Fruit fly (Drosophila melanogaster): ENCODE measurements around the gene CG1265.

Gene CG1265

dm6 chr3L:4225647-4226470, 28.7 kb upstream of the CG1265 start:
- no peak for TF ChIP-seq CG8478 (optimal IDR thresholded peaks at IDR 0.05)
- no peak for TF ChIP-seq pan (optimal IDR thresholded peaks at IDR 0.05)
- no peak for TF ChIP-seq EcR (GFP tag; optimal IDR thresholded peaks at IDR 0.05)
- TF ChIP-seq Dll (optimal IDR thresholded peaks at IDR 0.05), result no peak
- TF ChIP-seq usp (GFP tag; optimal IDR thresholded peaks at IDR 0.05), result no peak
- TF ChIP-seq psq (optimal IDR thresholded peaks at IDR 0.05), result no peak

DNA sequence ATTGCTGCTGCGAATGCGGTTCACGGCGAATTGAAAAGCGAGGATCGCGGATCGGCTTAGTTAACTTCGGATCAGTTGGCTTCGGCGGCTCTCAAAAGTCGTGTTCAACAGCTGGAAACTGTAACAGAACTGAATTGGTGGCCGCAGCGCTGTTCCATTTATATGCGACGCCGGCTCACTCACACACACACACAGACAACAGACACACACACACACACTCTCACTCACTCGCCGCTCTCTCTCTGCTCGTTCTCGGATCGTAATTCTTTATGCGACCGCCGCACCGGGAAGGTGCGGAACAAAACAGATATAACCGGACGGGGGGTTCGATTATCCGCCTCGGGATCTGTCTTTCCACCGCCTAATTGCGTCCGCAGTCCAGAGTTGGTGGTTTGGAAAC, 27.4 kb upstream of the CG1265 start, which contains the start of gene CG46460:
Gene CG46460 (minus strand): TSS at position 139 of the 400 bp plus-strand sequence.
- TF ChIP-seq usp (GFP tag; optimal IDR thresholded peaks at IDR 0.05) (no peak), CG8478 (optimal IDR thresholded peaks at IDR 0.05) (peak; percentile 15), Dll (optimal IDR thresholded peaks at IDR 0.05) (peak; percentile 70), EcR (GFP tag; optimal IDR thresholded peaks at IDR 0.05) (no peak)

DNA sequence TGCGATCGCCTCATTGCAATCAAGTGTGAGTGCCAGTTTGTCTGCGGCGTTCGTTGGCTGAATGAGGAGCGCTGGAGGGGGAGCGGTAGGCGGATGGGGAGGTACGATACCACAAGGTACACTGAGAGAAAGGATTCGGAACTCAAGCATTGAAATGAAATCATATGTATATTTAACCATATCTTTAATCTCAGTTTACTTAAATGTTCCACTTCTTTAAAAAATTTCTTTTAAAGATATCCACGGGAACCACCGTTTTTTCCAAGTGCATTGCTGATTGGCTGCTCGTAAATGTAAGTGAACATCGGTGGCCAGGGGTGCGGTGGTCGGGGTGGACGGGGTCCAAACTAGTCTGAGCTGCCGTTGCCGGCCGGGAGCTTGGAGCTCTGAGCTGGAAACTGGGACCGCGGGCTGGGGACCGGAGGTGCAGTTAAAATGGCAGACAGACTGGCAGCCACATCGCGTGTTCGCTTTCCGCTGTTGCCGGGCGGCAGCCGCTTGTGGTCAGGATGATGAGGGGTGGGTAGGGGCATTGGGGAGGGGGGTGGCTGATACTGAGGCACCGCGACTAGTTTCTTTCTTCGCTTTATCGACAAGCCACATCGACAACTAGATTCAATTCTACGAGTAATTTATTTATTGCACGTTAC, 26.3 kb upstream of the CG1265 start:
- no peak for TF ChIP-seq pan (optimal IDR thresholded peaks at IDR 0.05)
- TF ChIP-seq Dll (optimal IDR thresholded peaks at IDR 0.05), result peak; percentile 5

dm6 chr3L:4229365-4229967, 25.1 kb upstream of the CG1265 start:
- TF ChIP-seq psq (optimal IDR thresholded peaks at IDR 0.05) (no peak), Dll (optimal IDR thresholded peaks at IDR 0.05) (no peak), usp (GFP tag; optimal IDR thresholded peaks at IDR 0.05) (no peak), pan (optimal IDR thresholded peaks at IDR 0.05) (no peak)

DNA sequence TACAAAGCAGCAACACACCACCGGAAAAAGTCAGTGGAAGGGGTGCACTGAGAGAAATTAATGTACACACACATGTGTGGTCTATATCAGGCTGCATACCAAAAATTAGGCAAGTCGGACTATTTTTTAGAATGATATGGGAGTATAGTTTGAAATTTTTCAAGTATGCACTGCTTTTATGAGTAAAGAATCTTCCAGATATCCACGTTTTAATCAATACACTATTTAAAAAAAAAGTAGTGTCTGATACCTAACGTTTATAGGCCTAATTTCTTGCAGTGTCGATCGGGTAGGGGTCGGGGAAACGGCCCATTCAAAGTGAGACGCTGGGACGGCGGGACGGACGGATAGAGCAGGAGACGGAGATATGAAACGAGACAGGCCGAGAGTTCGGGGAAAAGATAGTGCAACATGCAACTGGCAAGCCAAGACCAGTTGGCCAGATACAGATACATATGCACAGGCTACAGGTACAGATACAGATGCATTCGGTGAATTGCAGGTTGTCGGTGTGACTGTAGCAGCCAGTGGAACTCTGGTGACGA, 24.1 kb upstream of the CG1265 start:
- TF ChIP-seq pan (optimal IDR thresholded peaks at IDR 0.05) (no peak), Dll (optimal IDR thresholded peaks at IDR 0.05) (no peak), EcR (GFP tag; optimal IDR thresholded peaks at IDR 0.05) (no peak), psq (optimal IDR thresholded peaks at IDR 0.05) (no peak), usp (GFP tag; optimal IDR thresholded peaks at IDR 0.05) (no peak), CG8478 (optimal IDR thresholded peaks at IDR 0.05) (no peak)

DNA sequence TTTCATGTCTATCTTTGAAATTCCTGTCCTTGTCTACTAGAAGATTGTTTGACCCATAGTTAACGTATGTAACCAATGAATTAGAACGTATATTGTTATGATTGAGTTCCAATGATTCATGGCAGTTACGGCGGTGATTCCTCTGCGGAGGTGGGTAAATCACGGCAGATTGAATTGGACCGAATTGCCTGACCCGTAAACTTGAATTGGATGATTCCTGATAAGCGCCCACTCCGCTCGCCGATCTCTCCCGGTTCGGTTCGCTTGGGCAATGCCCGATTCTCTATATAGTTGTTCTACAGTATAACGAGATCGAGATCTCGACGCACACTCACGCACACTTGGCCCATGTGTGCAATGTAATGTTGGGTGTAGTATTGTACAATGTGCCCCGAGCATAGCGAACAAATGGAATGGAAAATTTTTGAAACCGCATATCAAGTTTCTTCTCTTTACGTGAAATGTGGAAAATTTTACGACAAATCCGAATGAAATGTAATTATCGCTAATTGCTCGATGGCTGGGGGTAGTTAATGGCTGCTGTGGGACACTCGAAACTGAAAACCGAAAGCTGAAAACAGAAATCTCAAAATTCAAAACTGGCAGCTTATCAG, 23.1 kb upstream of the CG1265 start:
- no peak for TF ChIP-seq usp (GFP tag; optimal IDR thresholded peaks at IDR 0.05)
- TF ChIP-seq Dll (optimal IDR thresholded peaks at IDR 0.05), result no peak
- TF ChIP-seq pan (optimal IDR thresholded peaks at IDR 0.05), result no peak
- TF ChIP-seq CG8478 (optimal IDR thresholded peaks at IDR 0.05), result no peak
- TF ChIP-seq EcR (GFP tag; optimal IDR thresholded peaks at IDR 0.05), result no peak
- no peak for TF ChIP-seq psq (optimal IDR thresholded peaks at IDR 0.05)

- TF ChIP-seq CG8478 (optimal IDR thresholded peaks at IDR 0.05), result no peak
- TF ChIP-seq usp (GFP tag; optimal IDR thresholded peaks at IDR 0.05), result no peak
- TF ChIP-seq pan (optimal IDR thresholded peaks at IDR 0.05), result no peak
- TF ChIP-seq EcR (GFP tag; optimal IDR thresholded peaks at IDR 0.05), result no peak
- TF ChIP-seq psq (optimal IDR thresholded peaks at IDR 0.05), result no peak
- no peak for TF ChIP-seq Dll (optimal IDR thresholded peaks at IDR 0.05)
These were observed 22.3 kb upstream of the CG1265 start for dm6 chr3L:4232227-4232626.

- TF ChIP-seq CG8478 (optimal IDR thresholded peaks at IDR 0.05) (no peak), EcR (GFP tag; optimal IDR thresholded peaks at IDR 0.05) (no peak), usp (GFP tag; optimal IDR thresholded peaks at IDR 0.05) (no peak), Dll (optimal IDR thresholded peaks at IDR 0.05) (no peak), psq (optimal IDR thresholded peaks at IDR 0.05) (no peak), pan (optimal IDR thresholded peaks at IDR 0.05) (no peak)
These were observed 21.7 kb upstream of the CG1265 start for dm6 chr3L:4232724-4233367.

- TF ChIP-seq psq (optimal IDR thresholded peaks at IDR 0.05), result no peak
These were observed 20.8 kb upstream of the CG1265 start for dm6 chr3L:4233603-4234277.

DNA sequence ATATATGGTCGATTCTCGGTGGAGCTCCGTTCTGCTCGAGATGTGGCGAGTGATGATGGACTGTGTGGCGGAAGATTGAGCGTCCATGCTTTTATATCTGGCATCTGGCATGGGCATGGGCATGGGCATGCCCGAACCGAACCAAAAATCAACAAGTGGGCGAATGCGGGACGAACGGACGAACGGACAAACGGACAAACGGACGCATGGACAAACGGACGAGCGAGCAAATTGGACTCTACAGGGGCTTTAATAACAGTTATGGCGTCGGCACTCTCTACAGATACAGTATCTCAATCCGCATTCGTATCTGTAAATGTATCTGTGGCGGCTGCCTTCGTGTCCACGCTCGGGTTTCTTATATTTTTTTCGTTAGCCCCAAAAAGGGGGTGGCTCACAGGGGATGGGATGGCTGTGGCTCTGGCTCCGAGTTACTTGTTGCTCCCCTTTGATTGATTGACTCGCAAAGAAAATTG, 18.4 kb upstream of the CG1265 start, which contains the start of gene ImpL2:
Gene ImpL2 (minus strand): TSS at position 51 of the 476 bp plus-strand sequence.
- TF ChIP-seq psq (optimal IDR thresholded peaks at IDR 0.05) (no peak), Dll (optimal IDR thresholded peaks at IDR 0.05) (no peak), EcR (GFP tag; optimal IDR thresholded peaks at IDR 0.05) (no peak), pan (optimal IDR thresholded peaks at IDR 0.05) (no peak), usp (GFP tag; optimal IDR thresholded peaks at IDR 0.05) (no peak), CG8478 (optimal IDR thresholded peaks at IDR 0.05) (no peak)

dm6 chr3L:4238195-4238594, 16.4 kb upstream of the CG1265 start:
- TF ChIP-seq CG8478 (optimal IDR thresholded peaks at IDR 0.05) (no peak), EcR (GFP tag; optimal IDR thresholded peaks at IDR 0.05) (no peak), usp (GFP tag; optimal IDR thresholded peaks at IDR 0.05) (no peak), Dll (optimal IDR thresholded peaks at IDR 0.05) (no peak), pan (optimal IDR thresholded peaks at IDR 0.05) (no peak), psq (optimal IDR thresholded peaks at IDR 0.05) (no peak)

Measured in whole organism.